Fruit fly (Drosophila melanogaster) ovary, adult (tissue): ENCODE data around the gene Mst98Cb.

Source experiments
- CG17801 ChIP-seq: fragments of 200-800 bp; optimal IDR thresholded peaks from 2 replicates; lab custom pipeline; 2019; ENCODE audit warnings: missing biosample characterization, mild to moderate bottlenecking, missing genetic modification characterization, moderate library complexity; ENCODE audit not compliant: partially characterized antibody

The Mst98Cb gene

DNA sequence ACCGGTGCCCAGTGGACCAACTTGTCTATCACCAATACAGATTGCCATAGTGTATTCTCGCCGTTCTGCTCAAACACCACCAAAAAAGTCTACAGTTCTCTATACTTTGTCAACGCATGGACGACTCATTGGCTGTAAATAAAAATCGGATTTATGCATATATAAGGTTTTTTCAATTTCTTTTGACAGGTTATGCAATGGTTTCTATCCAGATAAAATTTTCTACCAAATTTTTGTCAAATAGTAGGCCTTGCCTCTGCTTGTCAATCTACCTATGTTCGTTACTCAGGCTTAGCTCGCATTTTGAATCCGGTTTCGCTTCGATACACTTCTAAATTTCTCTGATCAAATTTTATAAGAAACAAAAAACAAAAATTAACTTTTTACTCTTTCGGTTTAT lies at the start of gene Mst98Cb:
Mst98Cb (plus strand) TSS at position 301 of the 400 bp plus-strand sequence.
- no peak for TF ChIP-seq CG17801 (GFP tag; lab: Kevin White, UChicago)

DNA sequence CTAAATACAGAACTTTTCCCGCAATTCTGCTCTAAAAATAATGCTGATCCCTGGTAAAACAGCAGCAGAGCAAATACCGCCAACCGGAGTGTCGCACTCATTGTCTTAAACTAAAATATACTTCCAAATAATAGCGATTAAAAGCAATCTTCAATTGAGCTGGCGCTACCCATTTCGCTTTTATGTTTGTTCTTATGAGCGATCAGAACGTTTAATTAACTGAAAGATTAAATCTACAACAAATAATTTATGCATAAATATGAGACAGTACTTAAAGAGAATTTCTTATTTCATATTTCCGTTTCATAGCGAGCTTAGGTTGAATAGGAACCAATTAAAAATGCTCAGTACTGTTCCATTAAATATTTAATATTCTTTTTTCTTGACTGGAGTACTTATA lies 29.1 kb upstream of the Mst98Cb start, which contains the start of gene CG43125:
CG43125 (minus strand) TSS at position 101 of the 400 bp plus-strand sequence.
- TF ChIP-seq CG17801 (GFP tag; lab: Kevin White, UChicago): no peak

DNA sequence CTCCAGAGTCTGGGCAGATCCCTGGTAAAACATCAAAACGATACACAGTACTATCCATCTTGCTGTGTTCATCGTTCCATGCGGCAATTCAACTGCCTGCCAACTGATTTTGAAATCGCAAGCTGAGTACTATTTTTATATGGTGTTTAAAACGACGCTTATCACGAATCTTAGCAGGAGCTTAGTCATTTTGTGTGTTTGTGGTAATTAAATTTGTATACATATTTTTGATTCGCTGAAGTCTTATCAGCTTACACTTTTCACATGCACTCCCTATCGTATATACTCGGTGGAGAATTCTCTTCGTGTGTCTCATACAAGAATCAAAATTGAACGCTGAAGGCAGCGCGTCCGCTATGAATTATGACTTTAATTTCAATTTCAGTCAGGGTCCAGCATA lies 27.9 kb upstream of the Mst98Cb start, which contains the start of gene CG43124:
CG43124 (minus strand) TSS at position 101 of the 400 bp plus-strand sequence.
- no peak for TF ChIP-seq CG17801 (GFP tag; lab: Kevin White, UChicago)

DNA sequence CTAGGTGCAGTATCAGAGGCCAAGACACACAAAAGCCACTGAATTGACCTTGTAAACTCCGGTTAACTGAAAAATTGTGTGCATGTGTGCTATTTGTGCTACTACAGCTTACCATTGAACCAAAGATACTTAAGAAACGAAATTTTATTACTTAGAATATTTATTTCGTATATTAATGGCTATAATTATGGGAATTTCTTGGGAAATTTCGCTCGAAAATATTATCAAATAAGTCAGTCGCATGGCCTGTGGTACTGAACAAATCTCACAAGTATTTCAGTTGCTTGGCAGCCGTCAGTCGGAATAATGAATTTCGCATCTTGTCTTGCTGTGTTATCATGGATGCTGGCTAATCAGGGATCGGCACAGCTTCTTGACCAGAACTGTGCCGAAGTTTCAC lies 10.3 kb upstream of the Mst98Cb start, which contains the start of gene CG34436:
CG34436 (plus strand) TSS at position 301 of the 400 bp plus-strand sequence.
- no peak for TF ChIP-seq CG17801 (GFP tag; lab: Kevin White, UChicago)

DNA sequence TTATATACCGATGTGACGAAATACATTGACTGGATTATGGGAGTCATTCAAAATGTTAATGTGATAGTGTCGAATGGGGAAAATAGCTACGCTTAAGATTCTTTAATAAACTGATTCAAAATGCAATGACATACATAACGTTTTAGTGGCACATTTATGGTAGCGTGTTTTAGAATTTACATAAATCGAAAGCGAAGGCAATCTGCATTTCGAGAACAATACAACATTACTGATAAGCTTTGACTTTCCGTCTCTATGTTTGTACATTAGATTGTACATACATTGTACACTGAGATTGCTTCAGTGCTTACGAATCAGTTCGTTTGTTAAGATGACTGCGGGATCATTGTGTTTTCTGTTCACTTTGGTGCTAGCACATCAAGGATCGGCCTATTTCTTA lies 9.2 kb upstream of the Mst98Cb start, which contains the start of gene CG34437:
CG34437 (plus strand) TSS at position 301 of the 400 bp plus-strand sequence.
- no peak for TF ChIP-seq CG17801 (GFP tag; lab: Kevin White, UChicago)

DNA sequence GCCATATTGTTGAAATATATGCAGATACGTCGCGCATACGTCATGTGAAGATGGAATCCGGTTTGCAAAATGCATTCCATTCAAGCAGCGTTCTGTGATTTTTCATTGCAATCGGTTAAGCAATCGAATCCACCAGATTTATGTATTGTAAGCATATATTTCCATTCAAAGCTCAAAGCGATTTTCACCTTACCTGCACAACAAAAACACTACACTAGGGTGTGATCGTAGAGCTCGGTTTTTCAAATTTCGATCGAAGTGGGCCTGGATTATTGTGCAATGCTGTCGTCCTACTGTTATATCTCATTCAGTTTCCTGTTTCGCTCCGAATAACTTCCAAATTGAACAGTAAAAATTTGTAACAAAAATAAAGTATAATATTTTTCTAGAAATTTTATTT lies 1.6 kb upstream of the Mst98Cb start, which contains the start of gene Mst98Ca:
Mst98Ca (plus strand) TSS at position 301 of the 400 bp plus-strand sequence.
- no peak for TF ChIP-seq CG17801 (GFP tag; lab: Kevin White, UChicago)

DNA sequence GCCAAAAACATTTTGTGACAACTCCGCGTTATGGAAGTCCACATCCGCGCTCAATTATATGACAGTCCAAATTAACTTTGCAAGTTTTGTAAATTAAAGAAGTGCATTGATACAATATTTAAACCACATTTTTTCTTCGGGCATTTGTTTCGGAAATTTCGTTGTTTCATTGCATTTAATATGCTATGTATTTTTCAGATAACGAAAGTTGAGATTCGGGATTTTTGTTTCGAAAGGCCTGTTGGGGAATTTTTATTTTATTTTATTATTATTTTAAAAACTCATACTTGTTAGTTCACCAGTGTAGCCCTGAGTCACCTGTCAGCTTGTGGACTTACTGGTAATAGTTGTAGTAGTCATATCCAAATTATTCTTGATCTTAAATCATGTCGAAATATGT lies 1.1 kb downstream of the Mst98Cb start, which contains the start of gene UQCR-14L:
UQCR-14L (plus strand) TSS at position 301 of the 400 bp plus-strand sequence.
- TF ChIP-seq CG17801 (GFP tag; lab: Kevin White, UChicago): no peak

DNA sequence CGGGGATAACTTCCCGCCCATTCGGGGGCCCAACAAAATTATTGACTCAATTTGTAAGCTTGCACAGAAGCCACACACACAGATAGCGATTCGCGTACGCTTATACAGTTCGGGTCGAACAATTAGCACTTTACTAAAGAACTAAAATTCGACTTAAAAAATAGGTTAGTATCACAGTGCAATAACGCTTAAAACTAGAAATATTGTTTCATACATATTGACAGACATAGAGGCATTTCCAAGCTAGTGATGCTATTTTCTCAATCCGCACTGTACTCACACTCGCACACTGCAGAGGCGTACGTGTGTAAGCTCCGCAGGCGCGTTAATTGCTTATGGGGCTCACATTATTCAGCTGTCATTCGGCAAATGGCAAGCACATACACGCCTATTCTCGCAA lies 4.9 kb downstream of the Mst98Cb start:
- no peak for TF ChIP-seq CG17801 (GFP tag; lab: Kevin White, UChicago)

DNA sequence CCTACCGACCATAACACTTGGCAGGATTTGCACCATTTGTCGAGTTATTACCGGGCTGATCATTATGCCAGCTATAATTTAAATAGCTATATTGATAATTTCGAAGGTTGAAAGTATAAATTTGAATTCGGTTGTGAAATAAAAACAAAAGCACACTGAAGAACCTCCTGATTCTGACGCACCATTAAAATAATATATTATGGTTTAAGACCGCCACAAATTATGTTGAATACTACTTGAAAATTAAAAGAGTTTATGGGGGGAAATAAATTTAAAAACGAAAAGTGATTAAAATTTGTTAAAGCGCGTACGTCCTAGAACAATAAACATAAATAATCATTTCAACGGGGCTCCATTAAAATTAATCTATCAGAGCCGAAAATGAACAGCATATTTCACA lies 11.9 kb downstream of the Mst98Cb start, which contains the start of gene CG12516:
CG12516 (minus strand) TSS at position 101 of the 400 bp plus-strand sequence.
- no peak for TF ChIP-seq CG17801 (GFP tag; lab: Kevin White, UChicago)

DNA sequence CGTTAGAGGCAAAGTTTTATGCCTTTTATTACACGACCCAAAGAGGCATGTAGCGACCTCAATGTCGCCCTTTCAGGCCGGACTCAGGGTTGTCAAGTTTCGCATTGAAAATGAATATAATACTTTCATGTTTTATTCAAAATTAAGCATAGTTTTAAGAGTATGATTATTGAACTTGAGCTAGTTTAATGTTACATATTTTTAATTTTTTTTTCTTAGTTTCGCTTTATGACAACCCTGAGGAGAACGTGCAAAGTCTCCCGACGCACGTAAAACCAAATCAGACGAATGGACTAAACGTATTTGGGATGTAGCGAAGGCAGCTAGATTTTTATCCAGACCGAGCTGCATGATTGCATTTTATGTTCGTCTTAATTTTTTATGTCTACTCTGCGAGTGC lies 13.4 kb downstream of the Mst98Cb start:
- no peak for TF ChIP-seq CG17801 (GFP tag; lab: Kevin White, UChicago)

DNA sequence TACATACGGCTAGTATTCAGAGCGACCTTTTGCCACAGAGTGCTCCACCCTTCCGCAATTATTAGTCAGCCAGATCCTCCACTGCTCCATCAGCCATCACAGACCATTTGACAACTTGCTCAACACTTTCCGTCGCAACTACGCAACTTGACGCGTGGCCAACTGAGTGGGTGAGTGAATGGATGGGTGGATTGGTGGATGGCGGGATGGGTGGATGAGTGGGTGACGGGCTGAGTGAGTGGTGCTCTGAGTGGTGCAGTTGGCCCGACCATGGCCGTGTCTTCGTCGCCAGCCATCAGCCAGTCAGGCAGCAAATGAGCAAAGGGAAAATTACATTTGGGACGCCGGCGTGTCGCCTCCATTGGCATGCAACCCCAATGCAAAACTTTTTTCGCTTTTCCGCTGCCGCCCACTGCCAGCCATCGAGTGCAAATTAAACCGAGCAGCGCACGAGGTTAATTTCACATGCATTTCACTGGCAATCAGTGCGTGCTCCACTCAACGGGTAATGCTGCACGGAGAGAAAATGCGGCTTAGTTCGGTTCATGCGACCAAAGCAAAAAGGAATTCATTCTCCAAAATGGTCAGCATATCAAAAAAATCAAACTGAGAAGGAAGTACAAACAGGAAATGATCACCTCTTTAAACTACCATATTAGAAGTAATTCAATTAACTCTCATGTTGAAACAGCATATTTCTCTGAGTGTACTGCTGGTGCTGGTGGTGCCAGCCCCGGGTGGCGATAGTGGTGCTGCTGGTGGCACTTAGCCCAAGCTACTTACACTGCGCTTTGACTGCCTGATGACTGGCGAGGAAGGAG lies 15.5 kb downstream of the Mst98Cb start:
- no peak for TF ChIP-seq CG17801 (GFP tag; lab: Kevin White, UChicago)

DNA sequence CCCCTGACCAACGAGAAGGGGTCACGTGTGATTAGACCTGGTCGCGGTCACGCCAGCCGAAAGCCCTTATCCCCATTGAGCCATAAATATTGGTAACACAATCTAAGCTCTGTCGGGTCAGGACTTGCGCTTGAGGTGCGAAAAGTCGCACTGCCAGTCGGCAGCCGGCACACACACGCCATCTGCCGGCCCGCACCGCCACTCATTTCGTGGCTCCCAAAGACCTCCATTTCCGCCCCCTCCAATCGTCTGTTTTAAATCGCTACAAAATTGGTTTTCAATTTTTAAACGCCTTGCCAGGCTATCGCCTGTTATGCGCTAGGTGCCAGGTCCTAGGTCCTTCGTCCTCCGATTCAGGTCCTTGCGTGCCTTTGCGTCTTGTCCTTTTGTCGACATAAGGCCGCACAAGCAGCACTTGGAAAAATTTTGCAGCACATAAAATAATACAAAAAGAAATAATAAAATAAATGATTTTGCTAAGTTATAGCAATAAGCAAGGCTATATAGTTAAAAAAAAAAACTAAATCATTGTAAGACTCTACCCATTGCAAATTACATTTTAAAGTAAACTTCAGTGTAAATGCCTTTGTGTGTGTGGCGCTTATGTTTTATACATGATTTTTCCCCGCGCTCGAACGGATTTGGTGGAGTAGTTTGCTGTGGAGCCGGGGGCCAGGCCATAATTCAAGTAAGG lies 24.7 kb downstream of the Mst98Cb start:
- no peak for TF ChIP-seq CG17801 (GFP tag; lab: Kevin White, UChicago)

DNA sequence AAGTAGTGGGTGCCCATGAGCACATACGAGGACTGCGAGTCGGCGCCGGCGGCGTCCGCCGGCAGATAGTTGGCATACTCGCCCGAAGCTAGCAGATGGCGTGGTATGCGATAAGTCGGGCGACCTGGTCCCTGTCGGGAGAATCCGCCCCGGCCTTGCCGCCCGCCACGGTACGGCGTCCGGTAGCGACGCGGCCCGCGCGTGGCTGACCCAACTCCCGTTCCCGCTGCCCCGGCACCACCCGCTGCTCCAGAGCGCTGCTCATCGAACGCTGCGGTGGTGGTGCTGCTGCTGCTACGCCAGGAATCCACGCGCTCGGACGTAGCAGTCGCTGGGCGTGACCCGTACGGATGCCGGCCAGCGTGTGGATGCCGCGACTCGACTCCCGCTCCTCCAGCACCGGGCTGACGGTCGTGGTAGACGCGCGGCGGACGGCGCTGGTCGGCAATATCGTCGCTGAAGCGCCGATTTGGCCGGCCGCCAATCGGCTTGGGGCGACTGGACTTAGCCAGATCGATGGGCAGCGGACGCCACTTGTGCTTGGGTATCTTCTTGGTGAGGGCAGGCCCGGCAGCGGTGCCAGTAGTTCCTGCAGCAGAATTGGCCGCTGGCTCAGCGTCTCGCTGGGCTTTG lies 31.2 kb downstream of the Mst98Cb start:
- no peak for TF ChIP-seq CG17801 (GFP tag; lab: Kevin White, UChicago)

DNA sequence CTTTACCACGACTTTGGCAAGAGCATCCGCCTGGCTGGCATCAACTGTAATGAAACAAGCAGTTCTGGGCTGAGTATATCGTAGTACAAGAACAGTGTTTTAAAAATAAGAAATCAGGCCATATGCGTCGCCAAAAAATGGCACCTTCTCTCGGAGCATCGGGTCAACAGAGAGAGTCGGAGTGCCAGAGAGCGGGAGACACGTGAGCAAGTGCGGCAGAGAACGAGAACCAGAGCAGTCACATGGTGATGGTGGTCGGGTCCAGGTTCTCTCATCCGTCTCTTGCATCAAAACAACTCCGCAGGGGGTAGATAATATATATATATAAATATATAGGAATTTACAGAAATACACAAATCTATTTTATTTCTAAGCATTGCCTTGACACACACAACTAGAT lies 32.2 kb downstream of the Mst98Cb start:
- no peak for TF ChIP-seq CG17801 (GFP tag; lab: Kevin White, UChicago)

DNA sequence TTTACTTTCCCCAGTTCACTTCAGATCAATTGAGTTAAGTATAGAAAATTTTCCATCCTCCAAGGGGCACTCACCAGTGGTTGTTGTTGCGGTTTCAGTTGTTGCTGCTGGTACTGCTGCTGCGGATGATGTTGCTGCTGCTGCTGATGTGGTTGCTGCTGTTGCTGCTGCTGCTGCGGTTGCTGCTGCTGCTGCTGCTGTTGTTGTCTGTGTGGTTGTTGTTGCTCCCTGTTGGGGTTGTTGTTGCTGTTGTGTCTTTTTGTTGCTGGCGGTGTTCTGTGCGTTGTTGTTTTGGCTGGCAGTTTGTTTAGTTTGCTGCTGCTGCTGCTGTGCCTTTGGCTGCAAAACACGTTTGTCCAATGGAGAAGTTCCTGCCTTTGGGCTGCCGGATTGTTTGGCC lies 32.8 kb downstream of the Mst98Cb start:
- TF ChIP-seq CG17801 (GFP tag; lab: Kevin White, UChicago): no peak
